Fruit fly (Drosophila melanogaster) whole organism, embryonic: ENCODE data around the gene CG10492.

Experiments
- Asciz ChIP-seq: fragments of 200-800 bp; sonication (Bioruptor generic); optimal IDR thresholded peaks from 2 replicates; lab custom pipeline; 2017; ENCODE audit warnings: missing biosample characterization, mild to moderate bottlenecking, missing genetic modification characterization, missing genetic modification reagents
- Bgb ChIP-seq: fragments of 200-800 bp; sonication (Bioruptor generic); IDR thresholded peaks from 2 replicates; pipeline ENCODE4 v1.3.6; 2022; ENCODE audit warnings: missing biosample characterization, missing genetic modification characterization; ENCODE audit not compliant: partially characterized antibody
- Blimp-1 ChIP-seq: fragments of 200-800 bp; sonication (Bioruptor generic); optimal IDR thresholded peaks from 3 replicates; lab custom pipeline; 2018; ENCODE audit warnings: missing biosample characterization, missing genetic modification characterization, mild to moderate bottlenecking, moderate library complexity, missing genetic modification reagents
- CG1024 ChIP-seq: fragments of 200-800 bp; sonication (Bioruptor generic); IDR thresholded peaks from 2 replicates; pipeline ENCODE4 v1.3.6; 2022; ENCODE audit warnings: missing biosample characterization, missing genetic modification characterization
- CG10366 ChIP-seq: fragments of 200-800 bp; sonication (Bioruptor generic); IDR thresholded peaks from 2 replicates; pipeline ENCODE4 v1.3.6; 2022; ENCODE audit warnings: missing biosample characterization, missing genetic modification characterization
- CG11456 ChIP-seq: fragments of 200-800 bp; sonication (Bioruptor generic); IDR thresholded peaks from 3 replicates; pipeline ENCODE4 v1.3.6; 2022; ENCODE audit warnings: missing biosample characterization, missing genetic modification characterization
- CG12942 ChIP-seq: fragments of 200-800 bp; sonication (Bioruptor generic); optimal IDR thresholded peaks from 3 replicates; lab custom pipeline; 2016; ENCODE audit warnings: missing biosample characterization, missing genetic modification characterization
- CG18599 ChIP-seq: fragments of 200-800 bp; sonication (Bioruptor generic); optimal IDR thresholded peaks from 3 replicates; lab custom pipeline; 2017; ENCODE audit warnings: missing biosample characterization, missing genetic modification characterization, mild to moderate bottlenecking, moderate library complexity, missing genetic modification reagents
- CG2120 ChIP-seq: fragments of 200-800 bp; sonication (Bioruptor generic); optimal IDR thresholded peaks from 3 replicates; lab custom pipeline; 2016; ENCODE audit warnings: missing biosample characterization, missing genetic modification characterization
- CG33557 ChIP-seq: fragments of 200-800 bp; sonication (Bioruptor generic); optimal IDR thresholded peaks from 2 replicates; lab custom pipeline; 2019; ENCODE audit warnings: missing biosample characterization, mild to moderate bottlenecking, missing genetic modification characterization, moderate library complexity
- CG3995 ChIP-seq: fragments of 200-800 bp; sonication (Bioruptor generic); optimal IDR thresholded peaks from 3 replicates; lab custom pipeline; 2016; ENCODE audit warnings: missing biosample characterization, missing genetic modification characterization
- CG4404 ChIP-seq: fragments of 200-800 bp; sonication (Bioruptor generic); IDR thresholded peaks from 2 replicates; pipeline ENCODE4 v1.3.6; 2022; ENCODE audit warnings: missing biosample characterization, missing genetic modification characterization
- CG6654 ChIP-seq: fragments of 200-800 bp; sonication (Bioruptor generic); optimal IDR thresholded peaks from 2 replicates; lab custom pipeline; 2017; ENCODE audit warnings: missing biosample characterization, mild to moderate bottlenecking, missing genetic modification characterization
- CG6689 ChIP-seq: fragments of 200-800 bp; sonication (Bioruptor generic); IDR thresholded peaks from 2 replicates; pipeline ENCODE4 v1.3.6; 2022; ENCODE audit warnings: missing biosample characterization, missing genetic modification characterization
- CG8281 ChIP-seq: fragments of 200-800 bp; sonication (Bioruptor generic); optimal IDR thresholded peaks from 2 replicates; lab custom pipeline; 2018; ENCODE audit warnings: missing biosample characterization, mild to moderate bottlenecking, missing genetic modification characterization, moderate library complexity
- CHES-1-like ChIP-seq: fragments of 200-800 bp; sonication (Bioruptor generic); optimal IDR thresholded peaks from 2 replicates; lab custom pipeline; 2016; ENCODE audit warnings: missing biosample characterization, missing genetic modification characterization
- CTCF ChIP-seq: fragments of 200-800 bp; sonication (Bioruptor generic); optimal IDR thresholded peaks from 2 replicates; lab custom pipeline; 2017; ENCODE audit warnings: missing biosample characterization, mild to moderate bottlenecking, missing genetic modification characterization, moderate library complexity
- D19B ChIP-seq: fragments of 200-800 bp; sonication (Bioruptor generic); optimal IDR thresholded peaks from 2 replicates; lab custom pipeline; 2017; ENCODE audit warnings: missing biosample characterization, mild to moderate bottlenecking, missing genetic modification characterization
- Dfd ChIP-seq, 2 experiments: fragments of >200 bp; optimal IDR thresholded peaks; 2 replicates each; lab custom pipeline; 2017; ENCODE audit warnings: missing biosample characterization in 2 of 2, missing genetic modification characterization in 2 of 2
- Dip3 ChIP-seq: fragments of 200-800 bp; sonication (Bioruptor generic); optimal IDR thresholded peaks from 3 replicates; lab custom pipeline; 2016; ENCODE audit warnings: missing biosample characterization, missing genetic modification characterization
- Dll ChIP-seq: fragments of 200-800 bp; sonication (Bioruptor generic); IDR thresholded peaks from 4 replicates; pipeline ENCODE4 v1.3.6; 2022; ENCODE audit warnings: missing biosample characterization, missing genetic modification characterization; ENCODE audit not compliant: partially characterized antibody
- E2f2 ChIP-seq: fragments of 200-800 bp; sonication (Bioruptor generic); IDR thresholded peaks from 2 replicates; pipeline ENCODE4 v1.3.6; 2022; ENCODE audit warnings: missing biosample characterization, missing genetic modification characterization
- Ets97D ChIP-seq: fragments of 200-800 bp; sonication (Bioruptor generic); optimal IDR thresholded peaks from 3 replicates; lab custom pipeline; 2016; ENCODE audit warnings: missing biosample characterization, missing genetic modification characterization
- Gsc ChIP-seq: fragments of 200-800 bp; sonication (Bioruptor generic); IDR thresholded peaks from 2 replicates; pipeline ENCODE4 v1.3.6; 2022; ENCODE audit warnings: missing biosample characterization, missing genetic modification characterization
- H15 ChIP-seq: fragments of 200-800 bp; sonication (Bioruptor generic); IDR thresholded peaks from 3 replicates; pipeline ENCODE4 v1.3.6; 2022; ENCODE audit warnings: missing biosample characterization, missing genetic modification characterization
- HLH3B ChIP-seq: fragments of 200-800 bp; sonication (Bioruptor generic); IDR thresholded peaks from 2 replicates; pipeline ENCODE4 v1.3.6; 2022; ENCODE audit warnings: missing biosample characterization, missing genetic modification characterization
- HLH4C ChIP-seq: fragments of 200-800 bp; sonication (Bioruptor generic); IDR thresholded peaks from 3 replicates; pipeline ENCODE4 v1.3.6; 2022; ENCODE audit warnings: missing biosample characterization, missing genetic modification characterization; ENCODE audit not compliant: partially characterized antibody
- Hand ChIP-seq: fragments of 200-800 bp; sonication (Bioruptor generic); optimal IDR thresholded peaks from 2 replicates; lab custom pipeline; 2017; ENCODE audit warnings: mild to moderate bottlenecking, missing biosample characterization, missing genetic modification reagents, missing genetic modification characterization
- Hmx ChIP-seq: fragments of 200-800 bp; sonication (Bioruptor generic); optimal IDR thresholded peaks from 2 replicates; lab custom pipeline; 2016; ENCODE audit warnings: missing biosample characterization, missing genetic modification characterization
- Hr3 ChIP-seq: fragments of 200-800 bp; sonication (Bioruptor generic); optimal IDR thresholded peaks from 3 replicates; lab custom pipeline; 2016; ENCODE audit warnings: missing biosample characterization, missing genetic modification characterization
- Hr39 ChIP-seq: fragments of >200 bp; optimal IDR thresholded peaks from 2 replicates; lab custom pipeline; 2017
- NC2β ChIP-seq: fragments of 200-800 bp; sonication (Bioruptor generic); optimal IDR thresholded peaks from 2 replicates; lab custom pipeline; 2016; ENCODE audit warnings: missing biosample characterization, missing genetic modification characterization
- Nf-YB ChIP-seq: fragments of 200-800 bp; sonication (Bioruptor generic); optimal IDR thresholded peaks from 3 replicates; lab custom pipeline; 2019; ENCODE audit warnings: missing biosample characterization, mild to moderate bottlenecking, missing genetic modification characterization, moderate library complexity
- Six4 ChIP-seq: fragments of 200-800 bp; sonication (Bioruptor generic); optimal IDR thresholded peaks from 2 replicates; lab custom pipeline; 2016; ENCODE audit warnings: missing biosample characterization, missing genetic modification characterization
- Sox100B ChIP-seq: fragments of 200-800 bp; sonication (Bioruptor generic); optimal IDR thresholded peaks from 3 replicates; lab custom pipeline; 2018; ENCODE audit warnings: missing biosample characterization, mild to moderate bottlenecking, missing genetic modification characterization
- Ssrp ChIP-seq: fragments of 200-800 bp; sonication (Bioruptor generic); optimal IDR thresholded peaks from 2 replicates; lab custom pipeline; 2018; ENCODE audit warnings: missing biosample characterization, mild to moderate bottlenecking, missing genetic modification characterization, moderate library complexity
- Trl ChIP-seq, 3 experiments: fragments of >200 bp in 2 of 3; fragments of 200-800 bp in 1 of 3; sonication (Bioruptor generic) in 1 of 3; optimal IDR thresholded peaks; 2 replicates in 1 of 3; 3 replicates in 2 of 3; lab custom pipeline; 2016 to 2017; ENCODE audit warnings: missing biosample characterization in 1 of 3, missing genetic modification characterization in 1 of 3
- caup ChIP-seq: fragments of 200-800 bp; sonication (Bioruptor generic); optimal IDR thresholded peaks from 3 replicates; lab custom pipeline; 2017; ENCODE audit warnings: missing biosample characterization, mild to moderate bottlenecking, missing genetic modification characterization, moderate library complexity; ENCODE audit not compliant: severe bottlenecking
- chif ChIP-seq, 2 experiments: fragments of 200-800 bp; sonication (Bioruptor generic); optimal IDR thresholded peaks; 3 replicates each; lab custom pipeline; 2016; ENCODE audit warnings: missing biosample characterization in 2 of 2, missing genetic modification characterization in 2 of 2
- en ChIP-seq: fragments of 200-800 bp; sonication (Bioruptor generic); optimal IDR thresholded peaks from 2 replicates; lab custom pipeline; 2016; ENCODE audit warnings: missing biosample characterization, missing genetic modification characterization
- fd96Cb ChIP-seq: fragments of 200-800 bp; sonication (Bioruptor generic); optimal IDR thresholded peaks from 2 replicates; lab custom pipeline; 2018; ENCODE audit warnings: missing biosample characterization, mild to moderate bottlenecking, missing genetic modification characterization, moderate library complexity
- gfzf ChIP-seq: fragments of 200-800 bp; sonication (Bioruptor generic); optimal IDR thresholded peaks from 2 replicates; lab custom pipeline; 2016; ENCODE audit warnings: missing biosample characterization, mild to moderate bottlenecking, missing genetic modification characterization, moderate library complexity
- jigr1 ChIP-seq: fragments of 200-800 bp; sonication (Bioruptor generic); IDR thresholded peaks from 3 replicates; pipeline ENCODE4 v1.3.6; 2022; ENCODE audit warnings: missing biosample characterization, missing genetic modification characterization
- ken ChIP-seq: fragments of 200-800 bp; sonication (Bioruptor generic); IDR thresholded peaks from 3 replicates; pipeline ENCODE4 v1.3.6; 2022; ENCODE audit warnings: missing biosample characterization, missing genetic modification characterization
- lola ChIP-seq, 3 experiments: fragments of >200 bp in 2 of 3; fragments of 200-800 bp in 1 of 3; sonication (Bioruptor generic) in 1 of 3; optimal IDR thresholded peaks; 2 replicates each; lab custom pipeline; 2017 to 2019; ENCODE audit warnings: missing biosample characterization in 3 of 3, missing genetic modification characterization in 3 of 3, mild to moderate bottlenecking in 1 of 3, moderate library complexity in 1 of 3
- nerfin-1 ChIP-seq: fragments of 200-800 bp; sonication (Bioruptor generic); optimal IDR thresholded peaks from 3 replicates; lab custom pipeline; 2019; ENCODE audit warnings: missing biosample characterization, mild to moderate bottlenecking, missing genetic modification characterization, moderate library complexity
- pita ChIP-seq: fragments of 200-800 bp; sonication (Bioruptor generic); optimal IDR thresholded peaks from 2 replicates; lab custom pipeline; 2017; ENCODE audit warnings: missing biosample characterization, mild to moderate bottlenecking, missing genetic modification characterization
- psq ChIP-seq: fragments of 200-800 bp; sonication (Bioruptor generic); optimal IDR thresholded peaks from 2 replicates; lab custom pipeline; 2017; ENCODE audit warnings: missing biosample characterization, missing genetic modification characterization
- sens-2 ChIP-seq: fragments of 200-800 bp; sonication (Bioruptor generic); IDR thresholded peaks from 2 replicates; pipeline ENCODE4 v1.3.6; 2022; ENCODE audit warnings: missing biosample characterization, missing genetic modification characterization
- tx ChIP-seq: fragments of 200-800 bp; sonication (Bioruptor generic); optimal IDR thresholded peaks from 2 replicates; lab custom pipeline; 2016; ENCODE audit warnings: missing biosample characterization, missing genetic modification characterization
- zfh1 ChIP-seq: fragments of 200-800 bp; sonication (Bioruptor generic); IDR thresholded peaks from 3 replicates; pipeline ENCODE4 v1.3.6; 2022; ENCODE audit warnings: missing biosample characterization, missing genetic modification characterization

The CG10492 gene

DNA sequence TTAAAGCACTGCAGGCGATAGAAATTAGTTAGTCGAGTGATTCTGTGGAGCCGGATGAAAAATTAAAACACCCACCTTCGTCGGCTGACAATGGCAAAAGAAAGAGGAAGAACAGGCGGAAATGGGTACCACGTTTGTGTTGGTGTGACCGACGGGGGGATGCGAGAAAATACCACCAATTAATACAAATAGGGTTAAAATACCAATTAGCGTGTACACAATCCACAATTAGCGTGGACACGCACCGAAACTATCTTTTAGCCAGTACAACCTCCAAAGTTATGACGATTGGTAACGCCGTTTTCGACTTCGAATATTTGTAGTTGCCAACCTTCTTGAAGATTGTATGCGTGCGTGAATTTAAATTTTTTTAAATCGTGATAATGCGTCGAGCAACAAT is 44.7 kb upstream of the CG10492 start, which contains the start of gene RpL30 (continued):
- TF ChIP-seq CG2120 (GFP tag; lab: Kevin White, UChicago) (peak; percentile 81), CG6689 (GFP tag; lab: Robert Waterston, UW) (peak; percentile 71), Gsc (GFP tag; lab: Robert Waterston, UW) (no peak), Ssrp (tag; lab: Kevin White, UChicago) (peak; percentile 21), Blimp-1 (GFP tag; lab: Kevin White, UChicago) (peak; percentile 76), pita (GFP tag; lab: Kevin White, UChicago) (peak; percentile 100), Hand (GFP tag; lab: Kevin White, UChicago) (peak; percentile 91), tx (GFP tag; lab: Kevin White, UChicago) (peak; percentile 74), Hmx (GFP tag; lab: Kevin White, UChicago) (no peak), Asciz (GFP tag; lab: Kevin White, UChicago) (peak; percentile 90), NC2β (GFP tag; lab: Kevin White, UChicago) (peak; percentile 99), en (GFP tag; lab: Kevin White, UChicago) (peak; percentile 84), CG11456 (GFP tag; lab: Robert Waterston, UW) (peak; percentile 93), nerfin-1 (tag; lab: Kevin White, UChicago) (peak; percentile 80), CG6654 (GFP tag; lab: Kevin White, UChicago) (peak; percentile 63), Dfd (GFP tag; optimal IDR thresholded peaks at IDR 0.05; lab: Kevin White, UChicago) (no peak), Bgb (GFP tag; lab: Robert Waterston, UW) (peak; percentile 76), CG4404 (GFP tag; lab: Robert Waterston, UW) (peak; percentile 52; the same call in 1 of the 2 replicates), zfh1 (peak; percentile 91), jigr1 (no peak), Hr3 (GFP tag; lab: Kevin White, UChicago) (peak; percentile 51), CG18599 (GFP tag; lab: Kevin White, UChicago) (peak; percentile 96), Ets97D (GFP tag; lab: Kevin White, UChicago) (peak; percentile 100), Trl (optimal IDR thresholded peaks at IDR 0.05; lab: Kevin White, UChicago) (peak in 1 of 2 experiments; percentile 12), Trl (GFP tag; optimal IDR thresholded peaks at IDR 0.05; lab: Kevin White, UChicago) (peak; percentile 94), HLH4C (GFP tag; lab: Robert Waterston, UW) (peak; percentile 20; the same call in 1 of the 3 replicates), sens-2 (GFP tag; lab: Robert Waterston, UW) (peak; percentile 90), Sox100B (GFP tag; lab: Kevin White, UChicago) (peak; percentile 75), HLH3B (GFP tag; lab: Robert Waterston, UW) (peak; percentile 80), CG12942 (GFP tag; lab: Kevin White, UChicago) (peak; percentile 84), Dll (peak; percentile 74; the same call in 3 of the 4 replicates), CG10366 (GFP tag; lab: Robert Waterston, UW) (peak; percentile 75), CHES-1-like (peak; percentile 96), Nf-YB (GFP tag; lab: Kevin White, UChicago) (peak; percentile 80), D19B (GFP tag; lab: Kevin White, UChicago) (peak; percentile 42), CG1024 (GFP tag; lab: Robert Waterston, UW) (peak; percentile 71), E2f2 (GFP tag; lab: Robert Waterston, UW) (peak; percentile 99), psq (GFP tag; lab: Kevin White, UChicago) (peak; percentile 79), CTCF (GFP tag; lab: Kevin White, UChicago) (peak; percentile 72), CG8281 (tag; lab: Kevin White, UChicago) (peak; percentile 61), lola (GFP tag; optimal IDR thresholded peaks at IDR 0.05; lab: Kevin White, UChicago) (peak in 1 of 3 experiments; percentile 62), CG3995 (GFP tag; lab: Kevin White, UChicago) (peak; percentile 74), H15 (peak; percentile 87), Hr39 (no peak), gfzf (GFP tag; lab: Kevin White, UChicago) (peak; percentile 100), caup (GFP tag; lab: Kevin White, UChicago) (peak; percentile 98), CG33557 (GFP tag; lab: Kevin White, UChicago) (peak; percentile 67), chif (GFP tag; optimal IDR thresholded peaks at IDR 0.05; lab: Kevin White, UChicago) (peak; percentile 70 to 87), ken (peak; percentile 88), Six4 (peak; percentile 73), fd96Cb (tag; lab: Kevin White, UChicago) (peak; percentile 51), Dip3 (peak; percentile 78)
